Fruit fly (Drosophila melanogaster) whole organism, larva: ENCODE data around the gene Drsl5.

ENCODE experiments used
- noc ChIP-seq: fragments of 200-800 bp; sonication (Bioruptor generic); optimal IDR thresholded peaks from 3 replicates; lab custom pipeline; 2019; ENCODE audit warnings: missing biosample characterization, mild to moderate bottlenecking, missing genetic modification characterization, moderate library complexity

Drsl5 gene

DNA sequence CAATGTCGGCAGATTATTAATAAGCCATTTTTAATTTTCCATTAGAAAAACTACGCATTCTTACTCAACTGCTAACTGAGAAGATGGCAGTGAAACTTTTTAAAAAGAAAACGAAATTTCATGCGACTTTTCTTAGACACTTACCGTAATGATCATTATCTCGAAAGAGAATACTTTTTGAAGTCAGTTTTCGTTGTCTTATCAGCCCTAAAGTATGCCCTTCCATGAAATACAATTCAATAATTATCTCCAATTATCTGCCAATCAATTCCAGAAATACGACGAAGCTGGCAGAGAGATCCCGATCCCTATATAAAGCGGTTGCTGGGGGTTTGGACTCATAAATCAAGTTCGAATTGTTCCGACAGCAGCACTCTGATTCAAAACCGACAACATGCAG is at the start of gene Drsl5:
Drsl5 (plus strand) TSS at position 341 of the 400 bp plus-strand sequence.
- TF ChIP-seq noc (tag; lab: Kevin White, UChicago) = no peak

DNA sequence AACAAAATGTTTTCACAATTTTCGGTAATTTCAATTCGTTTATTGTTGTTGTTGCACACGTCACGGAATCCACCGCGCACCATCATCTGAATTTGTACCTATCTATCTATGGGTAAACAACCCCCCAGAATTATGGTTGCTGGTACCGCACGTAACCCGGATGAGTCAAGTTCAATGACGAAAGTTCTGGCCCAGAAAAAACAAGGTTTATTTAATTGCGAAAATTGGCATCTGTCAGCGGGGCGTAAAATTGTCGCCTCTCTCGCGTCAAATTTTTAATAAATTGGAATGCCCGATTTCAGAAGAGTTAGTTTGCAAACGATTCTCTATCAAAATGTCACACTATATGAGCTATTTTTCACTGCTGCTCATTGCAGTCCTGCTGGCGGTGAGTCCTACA is 48.4 kb upstream of the Drsl5 start, which contains the start of gene CG34265:
CG34265 (plus strand) TSS at position 301 of the 400 bp plus-strand sequence.
- TF ChIP-seq noc (tag; lab: Kevin White, UChicago) = no peak

DNA sequence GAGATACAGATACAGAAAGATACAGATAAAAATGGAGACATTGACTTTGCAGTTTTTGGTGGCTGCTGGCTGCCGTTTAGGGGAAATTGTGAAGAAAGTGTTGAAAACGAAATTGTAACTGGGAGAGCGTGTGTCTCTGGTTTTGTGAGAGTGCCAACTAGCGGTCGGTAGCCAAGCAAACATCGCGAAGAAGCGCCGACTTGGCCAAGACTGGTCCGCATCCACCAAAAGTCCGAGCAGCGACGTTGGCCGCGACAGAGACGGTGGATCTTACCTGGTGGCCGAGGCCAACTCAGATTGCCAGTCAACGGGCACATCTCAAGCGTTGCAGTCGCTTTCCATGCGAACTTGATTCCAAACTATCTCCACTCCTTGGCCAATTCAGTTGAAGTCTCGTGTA is 45.8 kb upstream of the Drsl5 start, which contains the start of gene CG14960:
CG14960 (plus strand) TSS at position 301 of the 400 bp plus-strand sequence.
- TF ChIP-seq noc (tag; lab: Kevin White, UChicago) = no peak

DNA sequence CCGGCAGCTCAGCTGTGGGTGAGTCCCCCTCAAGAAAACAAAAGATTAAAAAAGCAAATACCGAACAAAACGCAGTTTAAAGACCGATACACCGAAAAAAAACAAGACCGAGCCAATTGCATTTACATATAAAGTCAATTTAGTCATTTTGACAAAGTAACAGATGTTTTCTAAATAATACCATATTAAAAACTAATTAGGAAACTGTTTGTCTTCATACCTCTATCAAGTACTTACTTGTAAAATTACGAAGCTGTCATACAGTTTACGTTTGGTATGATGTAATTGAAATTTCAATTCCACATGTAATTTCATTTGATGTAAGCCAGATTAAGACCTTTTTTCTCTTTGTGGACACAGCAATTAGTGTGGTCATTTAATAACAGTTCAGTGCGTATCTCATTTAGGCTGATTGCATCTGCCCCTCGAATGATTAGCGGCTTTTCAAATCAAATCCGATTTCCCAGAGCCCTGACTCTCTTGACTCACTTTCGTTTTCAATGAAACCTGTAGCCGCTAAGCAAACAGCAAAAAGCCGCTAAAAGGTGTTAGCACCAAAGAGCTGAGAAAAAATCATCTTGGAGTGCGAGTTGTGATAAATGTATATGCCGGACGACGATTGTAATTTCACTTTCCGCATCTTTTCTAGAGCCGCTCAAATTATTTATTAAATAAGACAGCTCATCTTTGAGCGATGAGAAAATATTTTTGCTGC is 42.0 kb upstream of the Drsl5 start:
- no peak for TF ChIP-seq noc (tag; lab: Kevin White, UChicago)

DNA sequence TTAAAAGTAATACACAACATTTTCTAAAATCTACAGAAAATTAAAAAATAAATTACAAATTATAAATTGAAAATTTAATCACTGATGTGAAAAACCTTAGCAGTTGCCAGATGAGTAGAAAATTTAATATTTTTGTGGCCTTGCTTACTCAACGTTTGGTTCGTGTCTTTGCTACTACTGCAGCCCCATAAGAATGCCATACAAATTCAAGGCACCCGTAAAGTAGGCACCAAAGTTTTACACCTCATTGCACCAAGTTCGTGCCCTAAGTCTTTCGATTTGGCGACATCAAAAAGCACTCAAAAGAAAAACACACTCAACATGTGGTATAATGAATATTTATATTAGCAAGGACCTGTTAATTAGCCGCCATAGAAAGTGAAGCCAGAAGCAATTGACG is 39.7 kb upstream of the Drsl5 start:
- no peak for TF ChIP-seq noc (tag; lab: Kevin White, UChicago)

DNA sequence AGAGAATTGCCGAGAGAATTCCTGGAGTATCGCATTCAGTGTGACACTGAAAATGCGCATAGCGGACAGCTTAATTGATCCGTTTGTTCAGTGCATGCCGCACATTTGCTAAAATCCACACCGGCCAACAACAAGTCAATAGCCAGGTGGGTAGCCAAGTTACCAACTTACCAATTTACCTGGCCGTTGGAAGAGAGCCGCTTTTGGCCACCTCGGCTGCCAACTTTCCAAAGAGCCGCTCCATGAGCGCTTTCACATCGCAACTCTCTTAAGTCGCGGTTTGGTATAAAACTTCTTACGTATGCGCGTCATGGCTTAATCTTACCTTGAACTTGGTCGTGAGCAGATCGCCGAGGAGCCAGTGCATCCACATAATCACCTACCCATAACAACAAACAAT is 36.7 kb upstream of the Drsl5 start, which contains the start of gene CG12017:
CG12017 (plus strand) TSS at position 310 of the 400 bp plus-strand sequence.
- no peak for TF ChIP-seq noc (tag; lab: Kevin White, UChicago)

DNA sequence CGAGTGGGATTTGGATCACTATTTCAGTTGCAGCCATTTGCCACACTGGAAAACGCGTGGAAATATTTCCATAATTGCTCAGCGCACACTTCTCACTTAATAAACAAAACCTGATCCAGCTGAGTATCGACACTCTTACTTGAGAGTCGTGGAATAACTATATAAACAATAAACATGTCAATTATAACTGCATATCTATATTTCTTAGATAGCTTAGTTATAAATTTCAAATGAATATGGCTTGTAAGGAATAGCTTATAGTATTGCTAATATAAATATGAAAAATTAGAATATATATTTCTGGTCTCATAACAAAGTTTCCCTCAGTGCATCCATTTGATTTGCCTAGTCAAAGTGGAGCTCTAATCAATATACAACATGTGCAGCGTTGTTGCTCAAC is 33.3 kb upstream of the Drsl5 start:
- no peak for TF ChIP-seq noc (tag; lab: Kevin White, UChicago)

DNA sequence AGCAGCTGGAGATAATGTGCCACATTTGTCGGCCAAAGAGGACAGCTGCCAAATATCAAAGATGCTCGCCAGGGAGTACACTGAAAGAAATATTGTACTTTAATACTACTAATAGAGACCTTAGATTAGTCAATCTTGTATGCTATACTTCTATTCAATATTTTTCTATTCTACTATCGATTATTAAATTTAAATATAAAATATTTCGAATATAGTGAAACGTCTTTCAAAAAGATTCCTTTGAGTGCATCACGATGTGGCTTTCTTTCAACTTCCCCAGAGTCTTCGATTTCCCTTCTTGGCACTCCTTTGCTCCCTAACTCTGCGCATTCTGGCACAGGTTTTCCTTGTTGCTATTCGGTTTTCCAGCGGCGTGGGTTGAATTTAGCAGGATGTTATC is 31.7 kb upstream of the Drsl5 start:
- TF ChIP-seq noc (tag; lab: Kevin White, UChicago) = no peak

DNA sequence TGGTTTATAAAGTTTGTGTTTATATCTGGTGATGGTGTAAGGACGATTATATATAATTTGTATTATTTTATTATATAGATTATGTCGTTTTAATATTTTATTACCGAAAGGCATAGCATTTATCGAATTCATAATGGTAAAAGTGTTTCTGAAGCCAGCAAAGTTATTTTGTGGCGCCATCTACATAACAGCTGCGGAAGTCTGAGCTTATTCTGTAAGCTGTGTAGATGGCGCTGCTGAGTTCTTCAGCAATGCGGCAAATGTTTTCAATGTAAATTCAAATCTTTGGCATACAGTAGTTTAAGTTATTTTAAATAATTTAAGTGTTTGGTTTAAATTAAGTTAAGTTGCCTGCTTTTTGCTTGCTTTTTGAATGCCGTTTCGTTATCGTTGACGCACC is 28.2 kb upstream of the Drsl5 start:
- TF ChIP-seq noc (tag; lab: Kevin White, UChicago) = no peak

DNA sequence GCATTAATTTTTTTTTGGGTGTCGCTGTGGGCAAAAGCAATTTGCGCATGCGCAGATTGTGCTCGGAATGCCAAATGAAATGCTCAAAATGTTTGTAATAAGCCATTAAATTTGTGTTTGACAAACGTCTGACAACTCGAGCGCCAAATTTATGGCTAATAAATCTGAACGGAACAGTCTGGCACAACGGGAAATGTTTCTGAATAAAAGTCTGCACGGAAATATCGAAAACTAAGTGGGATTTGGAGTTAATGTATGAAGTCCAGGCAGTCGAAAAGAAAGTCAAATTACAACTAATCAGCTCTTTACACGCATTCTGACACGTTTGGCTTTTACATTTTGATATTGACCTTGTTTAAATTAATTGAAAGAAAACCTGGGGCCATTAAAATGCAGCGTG is 25.4 kb upstream of the Drsl5 start, which contains the start of gene CG12009:
CG12009 (plus strand) TSS at position 301 of the 400 bp plus-strand sequence.
- TF ChIP-seq noc (tag; lab: Kevin White, UChicago) = no peak

DNA sequence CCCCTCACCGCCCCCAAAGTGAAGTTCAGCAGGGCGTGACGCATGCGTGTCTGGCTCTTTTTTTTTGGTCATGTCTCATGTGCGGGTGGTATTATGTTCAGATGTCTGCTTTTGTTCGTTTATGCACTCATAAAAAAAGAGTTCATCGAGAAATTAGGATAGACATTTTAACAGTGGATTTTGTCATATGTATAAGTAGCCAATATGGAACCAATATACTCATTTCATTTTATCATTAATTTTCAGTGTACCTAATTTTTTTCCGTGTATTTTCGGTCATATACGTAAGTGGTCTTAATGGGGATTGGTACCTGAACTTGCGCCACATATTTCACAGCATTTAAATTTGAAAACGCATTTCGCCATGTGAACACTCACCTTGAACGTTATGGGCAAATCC is 16.2 kb upstream of the Drsl5 start:
- no peak for TF ChIP-seq noc (tag; lab: Kevin White, UChicago)

DNA sequence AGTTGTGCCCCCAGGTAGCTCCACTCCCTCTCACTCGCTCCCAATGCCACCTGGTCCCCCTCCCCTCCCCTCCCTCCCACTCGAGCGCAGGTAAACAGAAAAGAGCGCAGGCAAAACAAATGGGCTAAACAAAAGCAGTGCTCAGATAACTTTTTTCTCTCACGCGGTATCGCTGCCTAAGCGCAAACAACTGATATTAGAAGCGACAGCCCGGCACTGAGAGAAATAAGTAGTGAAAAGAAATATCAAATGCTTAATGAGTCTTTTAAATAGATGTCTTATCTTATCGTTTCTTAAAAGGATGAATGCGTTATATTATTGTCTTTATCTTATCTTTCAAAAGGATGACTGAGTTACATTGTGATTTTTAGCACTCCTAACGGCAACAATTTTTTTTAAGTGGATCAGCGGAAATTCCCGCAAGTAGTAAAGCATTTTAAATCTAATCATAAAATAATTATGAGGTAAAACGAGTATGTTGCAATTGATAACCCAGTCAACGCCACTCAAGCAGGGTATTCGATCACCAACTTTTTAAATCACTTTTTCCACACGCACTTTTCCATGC is 15.3 kb upstream of the Drsl5 start:
- TF ChIP-seq noc (tag; lab: Kevin White, UChicago) = peak; percentile 97

DNA sequence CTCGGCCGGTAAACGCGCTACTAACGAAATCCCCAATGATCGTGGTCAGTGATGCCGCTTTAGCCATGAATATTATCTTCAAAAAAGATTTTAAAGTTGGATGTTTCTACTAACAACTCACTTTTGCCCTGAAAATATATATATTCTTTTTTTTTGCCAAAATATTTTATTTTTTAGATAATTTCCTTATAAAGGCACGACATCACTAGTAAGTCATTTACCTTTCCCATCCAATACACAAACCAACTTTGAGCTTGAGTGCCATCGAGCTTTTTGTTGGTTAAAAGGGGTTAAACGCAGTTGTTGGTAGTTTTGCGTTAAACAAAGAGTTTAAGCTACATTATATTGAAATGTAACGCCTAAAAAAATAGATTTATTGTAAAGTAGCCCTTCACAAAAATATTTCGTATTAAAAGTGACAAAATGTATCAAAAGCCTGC is 13.5 kb upstream of the Drsl5 start, which contains the start of gene CG14968:
CG14968 (minus strand) TSS at position 26 of the 440 bp plus-strand sequence.
- TF ChIP-seq noc (tag; lab: Kevin White, UChicago) = peak; percentile 96

DNA sequence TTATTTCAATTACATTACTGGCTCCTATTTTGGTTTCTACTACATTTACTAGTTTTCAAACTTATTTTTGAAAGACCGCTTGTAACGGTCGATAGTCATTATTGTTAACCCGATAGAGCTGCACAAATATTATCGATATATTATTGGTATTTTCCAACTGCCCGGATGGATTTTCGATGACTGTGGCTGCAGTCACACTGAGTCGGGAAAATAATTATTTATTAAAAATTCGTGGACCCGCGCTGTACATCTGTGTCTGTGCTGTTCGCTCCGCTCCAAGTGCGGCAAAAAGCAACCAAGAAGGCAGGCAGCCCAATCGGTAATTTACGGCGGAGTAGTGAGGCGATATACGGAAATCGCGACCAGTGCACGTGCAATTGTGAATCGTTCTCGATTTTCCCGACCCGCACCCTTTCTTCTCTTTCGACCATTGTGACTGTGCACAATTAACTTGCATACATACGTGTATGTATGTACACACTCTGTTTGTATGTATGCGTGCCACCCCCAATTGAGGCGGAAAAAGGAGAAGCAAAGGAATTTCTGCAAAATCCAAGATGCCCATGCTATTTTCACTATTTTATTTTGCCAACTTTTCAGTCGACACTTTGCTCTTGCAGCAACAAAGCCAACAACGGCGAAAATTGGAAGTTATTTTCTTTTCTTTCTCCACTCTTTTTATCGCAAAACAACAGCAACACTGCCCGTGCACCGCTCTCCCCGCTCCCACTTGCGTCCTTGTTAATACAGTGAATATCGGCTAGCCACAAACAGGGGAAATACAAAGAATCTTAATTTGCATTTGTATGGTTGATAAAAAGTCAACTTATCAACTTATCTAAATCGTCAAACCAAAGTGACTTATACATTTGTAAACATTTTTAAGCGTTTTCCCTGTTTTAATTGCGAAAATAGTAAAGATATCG is 12.8 kb upstream of the Drsl5 start, which contains the start of gene ZnT63C:
ZnT63C (plus strand) TSS at position 175 of the 926 bp plus-strand sequence.
- TF ChIP-seq noc (tag; lab: Kevin White, UChicago) = no peak

DNA sequence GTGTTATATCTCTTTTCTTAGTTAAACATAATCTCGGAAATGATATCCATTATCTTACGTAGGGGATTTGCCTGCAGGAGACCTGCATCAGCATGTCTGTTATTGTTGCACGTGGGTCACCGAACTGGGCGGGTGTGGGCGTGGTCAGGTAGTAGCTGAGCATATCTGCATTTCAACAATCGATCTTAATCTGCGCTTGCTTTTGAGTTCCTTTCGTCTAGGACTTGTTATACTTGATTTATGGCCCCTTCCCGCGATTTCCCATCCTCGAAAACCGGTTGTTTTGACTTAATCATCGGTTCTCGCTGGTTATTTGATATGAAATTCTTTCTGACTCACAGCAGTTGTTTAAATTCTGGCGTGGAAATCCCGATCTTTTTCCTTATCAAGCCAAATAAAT is 11.8 kb upstream of the Drsl5 start:
- no peak for TF ChIP-seq noc (tag; lab: Kevin White, UChicago)
